Fruit fly (Drosophila melanogaster): Measurements from ENCODE around the gene Taf3.
A peak's percentile ranks its signal among the peaks of the same experiment; 100 is the strongest.

The Taf3 gene

dm6 chr4:486435-486834, 19.8 kb upstream of the Taf3 start (continued):
- no peak for TF ChIP-seq cwo (GFP tag; optimal IDR thresholded peaks at IDR 0.05)
- peak; percentile 83 for TF ChIP-seq HmgD (GFP tag; optimal IDR thresholded peaks at IDR 0.05)
- no peak for TF ChIP-seq gcm2 (GFP tag; optimal IDR thresholded peaks at IDR 0.05)
- TF ChIP-seq D19B (GFP tag; optimal IDR thresholded peaks at IDR 0.05) = no peak
- TF ChIP-seq gsb (GFP tag; IDR thresholded peaks at IDR 0.05) = no peak
- peak; percentile 50 for TF ChIP-seq PHDP (tag; optimal IDR thresholded peaks at IDR 0.05)
- no peak for TF ChIP-seq gce (GFP tag; IDR thresholded peaks at IDR 0.05)
- TF ChIP-seq psq (GFP tag; optimal IDR thresholded peaks at IDR 0.05) = no peak
- TF ChIP-seq pho (GFP tag; optimal IDR thresholded peaks at IDR 0.05) = peak; percentile 64
- no peak for TF ChIP-seq org-1 (GFP tag; optimal IDR thresholded peaks at IDR 0.05)
- TF ChIP-seq CG6175 (GFP tag; IDR thresholded peaks at IDR 0.05) = no peak
- TF ChIP-seq danr (GFP tag; IDR thresholded peaks at IDR 0.05) = no peak
- TF ChIP-seq her (GFP tag; optimal IDR thresholded peaks at IDR 0.05) = peak; percentile 50
- peak; percentile 31 for TF ChIP-seq CG15269 (tag; optimal IDR thresholded peaks at IDR 0.05)
- no peak for TF ChIP-seq esg (GFP tag; conservative IDR thresholded peaks at IDR 0.05)
- TF ChIP-seq wdn (GFP tag; IDR thresholded peaks at IDR 0.05) = no peak
- no peak for TF ChIP-seq bowl (GFP tag; IDR thresholded peaks at IDR 0.05)
- no peak for TF ChIP-seq ind (GFP tag; optimal IDR thresholded peaks at IDR 0.05)
- TF ChIP-seq HLH4C (GFP tag; IDR thresholded peaks at IDR 0.05; ENCODE audit: partially characterized antibody) = peak; percentile 94
- TF ChIP-seq CG5245 (GFP tag; optimal IDR thresholded peaks at IDR 0.05) = no peak
- TF ChIP-seq da (GFP tag; optimal IDR thresholded peaks at IDR 0.05) = no peak
- peak; percentile 47 for TF ChIP-seq CG8944 (GFP tag; optimal IDR thresholded peaks at IDR 0.05)
- peak; percentile 17 for TF ChIP-seq CG7987 (GFP tag; optimal IDR thresholded peaks at IDR 0.05)
- no peak for TF ChIP-seq Trl (optimal IDR thresholded peaks at IDR 0.05)
- TF ChIP-seq Trl (GFP tag; optimal IDR thresholded peaks at IDR 0.05) = peak; percentile 63
- no peak for TF ChIP-seq CG18599 (GFP tag; optimal IDR thresholded peaks at IDR 0.05)
- TF ChIP-seq sisA (GFP tag; IDR thresholded peaks at IDR 0.05) = no peak; the same call in 1 of the 2 replicates
- TF ChIP-seq klu (GFP tag; IDR thresholded peaks at IDR 0.05) = no peak
- TF ChIP-seq ase (GFP tag; IDR thresholded peaks at IDR 0.05) = no peak
- TF ChIP-seq CG2202 (tag; optimal IDR thresholded peaks at IDR 0.05) = no peak
- peak; percentile 26 for TF ChIP-seq CG4282 (GFP tag; optimal IDR thresholded peaks at IDR 0.05)
- no peak for TF ChIP-seq chm (GFP tag; IDR thresholded peaks at IDR 0.05)
- no peak for TF ChIP-seq CG11456 (GFP tag; IDR thresholded peaks at IDR 0.05)
- peak; percentile 33 for TF ChIP-seq CG15696 (tag; optimal IDR thresholded peaks at IDR 0.05)
- peak; percentile 33 for TF ChIP-seq CG7839 (tag; optimal IDR thresholded peaks at IDR 0.05)
- no peak for TF ChIP-seq Fer2 (tag; optimal IDR thresholded peaks at IDR 0.05)
- peak; percentile 97 for TF ChIP-seq sna (GFP tag; IDR thresholded peaks at IDR 0.05; ENCODE audit: partially characterized antibody)
- no peak for TF ChIP-seq ken (GFP tag; IDR thresholded peaks at IDR 0.05)
- no peak for TF ChIP-seq btn (GFP tag; optimal IDR thresholded peaks at IDR 0.05)
- peak; percentile 54 for TF ChIP-seq CG12769 (tag; optimal IDR thresholded peaks at IDR 0.05)
- TF ChIP-seq CG33213 (GFP tag; optimal IDR thresholded peaks at IDR 0.05) = peak; percentile 95
- no peak; the same call in 1 of the 2 replicates for TF ChIP-seq ssp (GFP tag; IDR thresholded peaks at IDR 0.05)
- peak; percentile 51 for TF ChIP-seq CG9817 (tag; optimal IDR thresholded peaks at IDR 0.05)
- 0 out of 3 replicates have a peak, but pooled peaks have one; percentile 14 for TF ChIP-seq C15 (GFP tag; IDR thresholded peaks at IDR 0.05)
- no peak for TF ChIP-seq CG6854 (GFP tag; optimal IDR thresholded peaks at IDR 0.05)
- TF ChIP-seq zfh2 (GFP tag; optimal IDR thresholded peaks at IDR 0.05) = peak; percentile 59
- peak; percentile 89 for TF ChIP-seq CG13894 (tag; optimal IDR thresholded peaks at IDR 0.05)
- TF ChIP-seq dpn (GFP tag; optimal IDR thresholded peaks at IDR 0.05) = peak; percentile 42 to 57
- no peak; the same call in 2 of the 3 replicates for TF ChIP-seq zen2 (GFP tag; IDR thresholded peaks at IDR 0.05; ENCODE audit: partially characterized antibody)
- TF ChIP-seq CG31224 (GFP tag; IDR thresholded peaks at IDR 0.05) = no peak
- TF ChIP-seq croc (GFP tag; conservative IDR thresholded peaks at IDR 0.05) = no peak
- peak in 1 of 2 experiments; percentile 7 for TF ChIP-seq Hr78 (GFP tag; optimal IDR thresholded peaks at IDR 0.05)
